Fruit fly (Drosophila melanogaster): ENCODE measurements around the gene Ykt6.

DNA sequence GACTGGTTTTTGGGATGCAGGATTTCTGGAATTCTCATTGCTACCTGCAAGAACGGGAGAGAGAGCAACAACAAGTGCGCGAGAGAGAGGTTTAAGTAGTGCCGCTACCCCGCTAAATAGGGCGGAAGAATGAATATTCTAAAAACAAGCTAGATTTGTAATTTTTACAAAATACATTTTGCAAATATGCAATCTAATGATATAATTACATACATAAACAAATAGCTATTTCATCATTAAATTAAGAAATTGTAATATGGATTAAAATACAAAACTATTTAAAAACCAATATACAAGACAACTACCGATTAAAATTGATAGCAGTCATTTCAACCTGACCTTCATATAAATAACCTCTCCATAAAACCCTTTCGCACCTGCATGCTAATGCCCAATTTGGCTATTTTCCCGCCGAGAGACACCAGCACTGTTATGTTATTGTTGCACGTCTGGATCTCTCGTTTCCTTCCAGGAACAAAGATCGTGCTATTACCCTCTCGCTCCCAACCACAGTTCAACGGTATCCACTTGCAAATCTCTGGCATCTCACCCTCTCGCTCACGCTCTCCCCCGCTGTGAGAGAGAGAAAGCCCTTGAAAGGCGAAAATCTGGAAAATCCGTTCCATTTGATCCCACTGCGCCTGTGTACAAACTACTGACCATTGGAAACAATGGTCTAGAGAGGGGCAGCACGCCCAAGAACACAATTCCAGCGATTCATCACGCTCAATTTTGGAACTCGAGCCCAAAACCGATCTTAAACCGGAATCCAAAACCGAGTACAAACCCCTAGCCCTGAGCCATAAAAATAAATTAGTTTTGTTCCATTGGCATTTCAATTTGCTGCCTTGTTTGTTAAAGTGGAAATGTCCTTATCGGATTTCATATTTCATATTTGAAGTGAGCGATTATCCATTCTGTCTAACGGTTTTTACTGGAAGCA lies 28.3 kb upstream of the Ykt6 start, which contains the start of gene Nek2:
- no peak for TF ChIP-seq CG8478 (optimal IDR thresholded peaks at IDR 0.05)
- TF ChIP-seq CTCF (optimal IDR thresholded peaks at IDR 0.05): no peak

Measured in S2 (cell line).